Worm (Caenorhabditis elegans) whole organism, young adult: ENCODE measurements around the gene ncx-8.

Experiments
- ceh-40 ChIP-seq: fragments of 200-800 bp; sonication (Bioruptor generic); IDR thresholded peaks from 2 replicates; pipeline ENCODE4 v1.3.6; 2022; ENCODE audit warnings: missing genetic modification characterization, missing compliant biosample characterization
- lir-1 ChIP-seq: fragments of 200-800 bp; sonication (Bioruptor generic); conservative IDR thresholded peaks from 2 replicates; pipeline ENCODE4 v1.3.6; 2022; ENCODE audit warnings: missing genetic modification reagents, missing genetic modification characterization, missing compliant biosample characterization
- nfya-1 ChIP-seq: sonication (generic microtip); optimal IDR thresholded peaks from 2 replicates; lab custom pipeline; 2017; ENCODE audit warnings: antibody characterized with exemption, missing compliant biosample characterization, missing genetic modification characterization, borderline replicate concordance; ENCODE audit not compliant: insufficient read depth
- snpc-4 ChIP-seq, 5 experiments: fragments of 150-350 bp in 1 of 5; sonication (generic microtip) in 4 of 5; optimal IDR thresholded peaks; 2 replicates each; lab custom pipeline; 2014 to 2018; ENCODE audit warnings: missing genetic modification characterization in 5 of 5, missing biosample characterization in 3 of 5, antibody characterized with exemption in 2 of 5, mild to moderate bottlenecking in 2 of 5, missing compliant biosample characterization in 2 of 5, missing genotype in 2 of 5, moderate library complexity in 2 of 5, missing genetic modification reagents in 1 of 5
- ztf-22 ChIP-seq: fragments of 200-800 bp; sonication (Bioruptor generic); optimal IDR thresholded peaks from 2 replicates; lab custom pipeline; 2018; ENCODE audit warnings: mild to moderate bottlenecking, missing genetic modification characterization, moderate library complexity, missing compliant biosample characterization

- TF ChIP-seq ceh-40 (GFP tag; lab: Robert Waterston, UW) (no peak), lir-1 (GFP tag; lab: Robert Waterston, UW) (no peak), ztf-22 (GFP tag; lab: Kevin White, UChicago) (no peak), snpc-4 (GFP tag; optimal IDR thresholded peaks at IDR 0.05; lab: Kevin White, UChicago) (no peak), snpc-4 (tag; optimal IDR thresholded peaks at IDR 0.05; lab: Kevin White, UChicago) (no peak), nfya-1 (tag; lab: Kevin White, UChicago) (no peak)
Measured at ce11 chrV:4972943-4973342, 14.1 kb downstream of the ncx-8 start, which contains the start of gene srsx-9.
